Worm (Caenorhabditis elegans): ENCODE data around the gene F41C6.4.

F41C6.4 gene

DNA sequence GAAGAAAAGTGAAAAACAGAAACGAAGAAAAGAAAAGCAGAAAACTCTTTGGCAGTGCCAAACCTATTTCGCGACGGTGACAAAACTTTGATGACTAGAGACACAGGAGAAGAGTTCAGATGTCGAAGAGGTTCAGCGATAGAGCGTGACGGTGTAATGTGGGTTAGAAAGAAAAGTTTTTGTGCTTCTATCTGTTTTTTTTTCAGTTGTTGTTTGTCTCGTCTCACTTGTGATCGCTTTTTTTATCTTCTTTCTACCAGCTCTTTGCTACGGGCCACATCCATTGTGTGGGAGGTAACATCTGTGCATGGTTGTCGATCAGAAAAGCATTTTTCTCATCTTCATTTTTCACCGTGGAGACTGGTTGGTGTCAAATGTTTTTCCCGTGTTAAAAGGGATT, 48.8 kb downstream of the F41C6.4 start, which contains the start of gene F41B4.1:
Gene F41B4.1 (minus strand): TSS at position 23 of the 400 bp plus-strand sequence.
- TF ChIP-seq hlh-1 (tag; optimal IDR thresholded peaks at IDR 0.05) (peak; percentile 42), sem-2 (GFP tag; optimal IDR thresholded peaks at IDR 0.05) (no peak)

Data from whole organism, mixed stage, embryonic.